Worm (Caenorhabditis elegans): ENCODE results near the gene algn-6.

DNA sequence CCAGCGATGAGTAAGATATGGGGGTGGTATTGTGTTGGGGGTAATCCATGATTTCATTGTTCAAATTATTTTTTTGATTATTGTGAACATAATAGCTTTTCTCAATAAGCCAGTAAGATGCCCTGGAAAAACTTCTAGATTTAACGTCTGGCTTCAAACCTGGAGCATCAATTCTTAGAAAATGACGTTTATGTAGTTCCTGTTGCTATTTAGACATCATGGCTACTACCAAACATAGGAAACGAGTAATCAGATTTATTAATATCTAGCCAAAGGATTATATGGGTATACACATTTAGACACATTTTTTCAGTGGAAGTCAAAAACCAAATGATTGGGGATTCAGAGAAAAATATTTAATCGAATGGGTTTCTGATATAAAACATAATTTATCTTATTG is 19.9 kb downstream of the algn-6 start:
- TF ChIP-seq hmg-11 (tag; optimal IDR thresholded peaks at IDR 0.05): no peak
- TF ChIP-seq nhr-76 (tag; optimal IDR thresholded peaks at IDR 0.05): no peak
- TF ChIP-seq jun-1 (tag; optimal IDR thresholded peaks at IDR 0.05): no peak
- TF ChIP-seq lsy-12 (tag; optimal IDR thresholded peaks at IDR 0.05): no peak

All from whole organism, L3 larva.